Fruit fly (Drosophila melanogaster) whole organism, embryonic: Measurements from ENCODE around the gene OtopLc.
A peak's percentile ranks its signal among the peaks of the same experiment; 100 is the strongest.

Experiments
- Atf6 ChIP-seq: fragments of 200-800 bp; sonication (Bioruptor generic); IDR thresholded peaks from 2 replicates; pipeline ENCODE4 v1.3.6; 2022; ENCODE audit warnings: missing biosample characterization, missing genetic modification characterization
- Bgb ChIP-seq: fragments of 200-800 bp; sonication (Bioruptor generic); IDR thresholded peaks from 2 replicates; pipeline ENCODE4 v1.3.6; 2022; ENCODE audit warnings: missing biosample characterization, missing genetic modification characterization; ENCODE audit not compliant: partially characterized antibody
- Blimp-1 ChIP-seq: fragments of 200-800 bp; sonication (Bioruptor generic); optimal IDR thresholded peaks from 3 replicates; lab custom pipeline; 2018; ENCODE audit warnings: missing biosample characterization, missing genetic modification characterization, mild to moderate bottlenecking, moderate library complexity, missing genetic modification reagents
- CG10147 ChIP-seq: fragments of 200-800 bp; sonication (Bioruptor generic); optimal IDR thresholded peaks from 2 replicates; lab custom pipeline; 2019; ENCODE audit warnings: missing biosample characterization, mild to moderate bottlenecking, missing genetic modification characterization, moderate library complexity
- CG12391 ChIP-seq: fragments of 200-800 bp; sonication (Bioruptor generic); optimal IDR thresholded peaks from 3 replicates; lab custom pipeline; 2018; ENCODE audit warnings: missing biosample characterization, mild to moderate bottlenecking, missing genetic modification characterization, moderate library complexity
- CG14965 ChIP-seq: fragments of 200-800 bp; sonication (Bioruptor generic); optimal IDR thresholded peaks from 2 replicates; lab custom pipeline; 2016; ENCODE audit warnings: missing biosample characterization, missing genetic modification characterization, borderline replicate concordance
- CG17359 ChIP-seq: fragments of 200-800 bp; sonication (Bioruptor generic); optimal IDR thresholded peaks from 3 replicates; lab custom pipeline; 2018; ENCODE audit warnings: missing biosample characterization, mild to moderate bottlenecking, missing genetic modification characterization, moderate library complexity
- CG17829 ChIP-seq: fragments of 200-800 bp; optimal IDR thresholded peaks from 2 replicates; lab custom pipeline; 2019; ENCODE audit warnings: missing biosample characterization, mild to moderate bottlenecking, missing genetic modification characterization, moderate library complexity
- CG18011 ChIP-seq: fragments of 200-800 bp; sonication (Bioruptor generic); optimal IDR thresholded peaks from 2 replicates; lab custom pipeline; 2017; ENCODE audit warnings: missing biosample characterization, missing genetic modification characterization, mild to moderate bottlenecking, moderate library complexity, missing genotype
- CG18476 ChIP-seq: fragments of 200-800 bp; sonication (Bioruptor generic); optimal IDR thresholded peaks from 2 replicates; lab custom pipeline; 2016; ENCODE audit warnings: missing biosample characterization, mild to moderate bottlenecking, missing genetic modification characterization
- CG18599 ChIP-seq: fragments of 200-800 bp; sonication (Bioruptor generic); optimal IDR thresholded peaks from 3 replicates; lab custom pipeline; 2017; ENCODE audit warnings: missing biosample characterization, missing genetic modification characterization, mild to moderate bottlenecking, moderate library complexity, missing genetic modification reagents
- CG2116 ChIP-seq: fragments of 200-800 bp; sonication (Bioruptor generic); optimal IDR thresholded peaks from 3 replicates; lab custom pipeline; 2018; ENCODE audit warnings: missing biosample characterization, mild to moderate bottlenecking, missing genetic modification characterization
- CG2678 ChIP-seq: fragments of 200-800 bp; sonication (Bioruptor generic); optimal IDR thresholded peaks from 3 replicates; lab custom pipeline; 2019; ENCODE audit warnings: missing biosample characterization, mild to moderate bottlenecking, missing genetic modification characterization, moderate library complexity
- CG2875 ChIP-seq: fragments of 200-800 bp; sonication (Bioruptor generic); optimal IDR thresholded peaks from 2 replicates; lab custom pipeline; 2017; ENCODE audit warnings: missing biosample characterization, mild to moderate bottlenecking, missing genetic modification characterization, missing genetic modification reagents
- CG31365 ChIP-seq: fragments of 200-800 bp; sonication (Bioruptor generic); optimal IDR thresholded peaks from 2 replicates; lab custom pipeline; 2018; ENCODE audit warnings: missing biosample characterization, mild to moderate bottlenecking, missing genetic modification characterization
- CG32767 ChIP-seq: fragments of 200-800 bp; sonication (Bioruptor generic); IDR thresholded peaks from 2 replicates; pipeline ENCODE4 v1.3.6; 2022; ENCODE audit warnings: missing biosample characterization, missing genetic modification characterization
- CG33557 ChIP-seq: fragments of 200-800 bp; sonication (Bioruptor generic); optimal IDR thresholded peaks from 2 replicates; lab custom pipeline; 2019; ENCODE audit warnings: missing biosample characterization, mild to moderate bottlenecking, missing genetic modification characterization, moderate library complexity
- CG3847 ChIP-seq: fragments of 200-800 bp; sonication (Bioruptor generic); IDR thresholded peaks from 2 replicates; pipeline ENCODE4 v1.3.6; 2022; ENCODE audit warnings: missing biosample characterization, missing genetic modification characterization
- CG8089 ChIP-seq: fragments of 200-800 bp; sonication (Bioruptor generic); optimal IDR thresholded peaks from 3 replicates; lab custom pipeline; 2016; ENCODE audit warnings: missing biosample characterization, missing genetic modification characterization
- CG8388 ChIP-seq: fragments of 200-800 bp; sonication (Bioruptor generic); optimal IDR thresholded peaks from 2 replicates; lab custom pipeline; 2019; ENCODE audit warnings: missing biosample characterization, mild to moderate bottlenecking, missing genetic modification characterization, moderate library complexity
- CTCF ChIP-seq: fragments of 200-800 bp; sonication (Bioruptor generic); optimal IDR thresholded peaks from 2 replicates; lab custom pipeline; 2017; ENCODE audit warnings: missing biosample characterization, mild to moderate bottlenecking, missing genetic modification characterization, moderate library complexity
- Fer1 ChIP-seq: fragments of 200-800 bp; sonication (Bioruptor generic); optimal IDR thresholded peaks from 2 replicates; lab custom pipeline; 2017; ENCODE audit warnings: missing biosample characterization, mild to moderate bottlenecking, missing genetic modification characterization
- GATAe ChIP-seq: fragments of 200-800 bp; sonication (Bioruptor generic); conservative IDR thresholded peaks from 2 replicates; pipeline ENCODE4 v1.3.6; 2022; ENCODE audit warnings: missing biosample characterization, missing genetic modification characterization
- Myb ChIP-seq: fragments of 200-800 bp; sonication (Bioruptor generic); optimal IDR thresholded peaks from 2 replicates; lab custom pipeline; 2016; ENCODE audit warnings: missing biosample characterization, missing genetic modification characterization
- NC2α ChIP-seq: fragments of 200-800 bp; sonication (Bioruptor generic); optimal IDR thresholded peaks from 2 replicates; lab custom pipeline; 2016; ENCODE audit warnings: missing biosample characterization, missing genetic modification characterization
- Neu2 ChIP-seq: fragments of 200-800 bp; sonication (Bioruptor generic); optimal IDR thresholded peaks from 3 replicates; lab custom pipeline; 2016; ENCODE audit warnings: missing biosample characterization, missing genetic modification characterization, borderline replicate concordance
- Nf-YB ChIP-seq: fragments of 200-800 bp; sonication (Bioruptor generic); optimal IDR thresholded peaks from 3 replicates; lab custom pipeline; 2019; ENCODE audit warnings: missing biosample characterization, mild to moderate bottlenecking, missing genetic modification characterization, moderate library complexity
- Side ChIP-seq: fragments of 200-800 bp; sonication (Bioruptor generic); optimal IDR thresholded peaks from 2 replicates; lab custom pipeline; 2016; ENCODE audit warnings: missing biosample characterization, missing genetic modification characterization
- Vsx1 ChIP-seq: fragments of 200-800 bp; sonication (Bioruptor generic); optimal IDR thresholded peaks from 2 replicates; lab custom pipeline; 2017; ENCODE audit warnings: missing biosample characterization, mild to moderate bottlenecking, missing genetic modification characterization, missing genetic modification reagents
- chif ChIP-seq, 2 experiments: fragments of 200-800 bp; sonication (Bioruptor generic); optimal IDR thresholded peaks; 3 replicates each; lab custom pipeline; 2016; ENCODE audit warnings: missing biosample characterization in 2 of 2, missing genetic modification characterization in 2 of 2
- crp ChIP-seq, 2 experiments: fragments of 200-800 bp; sonication (Bioruptor generic); optimal IDR thresholded peaks; 2 replicates in 1 of 2; 3 replicates in 1 of 2; lab custom pipeline; 2017; ENCODE audit warnings: missing biosample characterization in 2 of 2, missing genetic modification characterization in 2 of 2, mild to moderate bottlenecking in 1 of 2, moderate library complexity in 1 of 2
- dysf ChIP-seq: fragments of 200-800 bp; sonication (Bioruptor generic); IDR thresholded peaks from 3 replicates; pipeline ENCODE4 v1.3.6; 2022; ENCODE audit warnings: missing biosample characterization, missing genetic modification characterization
- esg ChIP-seq: fragments of 200-800 bp; sonication (Bioruptor generic); conservative IDR thresholded peaks from 2 replicates; pipeline ENCODE4 v1.3.6; 2022; ENCODE audit warnings: missing biosample characterization, missing genetic modification characterization
- fd3F ChIP-seq: fragments of 200-800 bp; sonication (Bioruptor generic); optimal IDR thresholded peaks from 2 replicates; lab custom pipeline; 2018; ENCODE audit warnings: missing biosample characterization, mild to moderate bottlenecking, missing genetic modification characterization, moderate library complexity
- gsb-n ChIP-seq: fragments of 200-800 bp; sonication (Bioruptor generic); optimal IDR thresholded peaks from 3 replicates; lab custom pipeline; 2018; ENCODE audit warnings: missing biosample characterization, mild to moderate bottlenecking, missing genetic modification characterization
- ham ChIP-seq: fragments of 200-800 bp; sonication (Bioruptor generic); IDR thresholded peaks from 2 replicates; pipeline ENCODE4 v1.3.6; 2022; ENCODE audit warnings: missing biosample characterization, missing genetic modification characterization
- ind ChIP-seq: fragments of 200-800 bp; sonication (Bioruptor generic); optimal IDR thresholded peaks from 3 replicates; lab custom pipeline; 2016; ENCODE audit warnings: missing biosample characterization, missing genetic modification characterization
- lab ChIP-seq: fragments of 200-800 bp; sonication (Bioruptor generic); optimal IDR thresholded peaks from 3 replicates; lab custom pipeline; 2017; ENCODE audit warnings: missing biosample characterization, missing genetic modification characterization, mild to moderate bottlenecking, moderate library complexity, missing genetic modification reagents
- lilli ChIP-seq: fragments of 200-800 bp; sonication (Bioruptor generic); optimal IDR thresholded peaks from 3 replicates; lab custom pipeline; 2016; ENCODE audit warnings: missing biosample characterization, missing genetic modification characterization
- nom ChIP-seq: fragments of 200-800 bp; sonication (Bioruptor generic); optimal IDR thresholded peaks from 2 replicates; lab custom pipeline; 2017; ENCODE audit warnings: missing biosample characterization, missing genetic modification characterization, mild to moderate bottlenecking, moderate library complexity, missing genetic modification reagents
- onecut ChIP-seq: fragments of 200-800 bp; sonication (Bioruptor generic); IDR thresholded peaks from 2 replicates; pipeline ENCODE4 v1.3.6; 2022; ENCODE audit warnings: missing biosample characterization, missing genetic modification characterization
- pan ChIP-seq, 4 experiments: fragments of >200 bp in 3 of 4; fragments of 200-800 bp in 1 of 4; sonication (Bioruptor generic) in 1 of 4; optimal IDR thresholded peaks in 3 of 4; IDR thresholded peaks in 1 of 4; 2 replicates each; pipeline versions ENCODE4 v1.3.6 to Lab custom; 2017 to 2022; ENCODE audit warnings: missing biosample characterization in 2 of 4, missing genetic modification characterization in 2 of 4, mixed read lengths in 1 of 4
- peb ChIP-seq: fragments of 200-800 bp; sonication (Bioruptor generic); IDR thresholded peaks from 2 replicates; pipeline ENCODE4 v1.3.6; 2022; ENCODE audit warnings: missing biosample characterization, missing genetic modification characterization
- pros ChIP-seq: fragments of 200-800 bp; sonication (Bioruptor generic); optimal IDR thresholded peaks from 3 replicates; lab custom pipeline; 2019; ENCODE audit warnings: missing biosample characterization, mild to moderate bottlenecking, missing genetic modification characterization, moderate library complexity
- repo ChIP-seq: fragments of 200-800 bp; sonication (Bioruptor generic); optimal IDR thresholded peaks from 2 replicates; lab custom pipeline; 2016; ENCODE audit warnings: missing biosample characterization, missing genetic modification characterization
- scrt ChIP-seq: fragments of 200-800 bp; sonication (Bioruptor generic); optimal IDR thresholded peaks from 2 replicates; lab custom pipeline; 2018; ENCODE audit warnings: missing biosample characterization, mild to moderate bottlenecking, missing genetic modification characterization, moderate library complexity
- yki ChIP-seq: fragments of >200 bp; optimal IDR thresholded peaks from 3 replicates; lab custom pipeline; 2018
- zfh1 ChIP-seq: fragments of 200-800 bp; sonication (Bioruptor generic); IDR thresholded peaks from 3 replicates; pipeline ENCODE4 v1.3.6; 2022; ENCODE audit warnings: missing biosample characterization, missing genetic modification characterization

The OtopLc gene

dm6 chrX:5698087-5698727, 35.5 kb upstream of the OtopLc start, which contains the start of gene AdamTS-B:
Gene AdamTS-B (plus strand): TSS chrX:5698557.
- TF ChIP-seq pan (optimal IDR thresholded peaks at IDR 0.05; lab: Kevin White, UChicago) (no peak), pan (GFP tag; optimal IDR thresholded peaks at IDR 0.05 in 1 of 2, IDR thresholded peaks at IDR 0.05 in 1 of 2) (peak in 1 of 2 experiments; percentile 41), CG17359 (tag; lab: Kevin White, UChicago) (peak; percentile 29), fd3F (GFP tag; lab: Kevin White, UChicago) (no peak), CTCF (GFP tag; lab: Kevin White, UChicago) (no peak), Myb (GFP tag; lab: Kevin White, UChicago) (no peak), CG14965 (GFP tag; lab: Kevin White, UChicago) (no peak), peb (GFP tag; lab: Robert Waterston, UW) (no peak), lilli (GFP tag; lab: Kevin White, UChicago) (peak; percentile 50), CG2116 (GFP tag; lab: Kevin White, UChicago) (peak; percentile 21), chif (GFP tag; optimal IDR thresholded peaks at IDR 0.05; lab: Kevin White, UChicago) (peak in 1 of 2 experiments; percentile 20), ham (GFP tag; lab: Robert Waterston, UW) (no peak), esg (GFP tag; lab: Robert Waterston, UW) (peak; percentile 42; the same call in 1 of the 2 replicates), CG2678 (tag; lab: Kevin White, UChicago) (peak; percentile 69), gsb-n (tag; lab: Kevin White, UChicago) (peak; percentile 32), CG3847 (GFP tag; lab: Robert Waterston, UW) (peak; percentile 35; the same call in 1 of the 2 replicates), onecut (no peak), Atf6 (GFP tag; lab: Robert Waterston, UW) (peak; percentile 56; the same call in 1 of the 2 replicates), CG8089 (GFP tag; lab: Kevin White, UChicago) (no peak), CG10147 (GFP tag; lab: Kevin White, UChicago) (peak; percentile 47), NC2α (no peak), CG2875 (GFP tag; lab: Kevin White, UChicago) (no peak), zfh1 (GFP tag; lab: Robert Waterston, UW) (peak; percentile 40; the same call in 1 of the 3 replicates), yki (lab: Kevin White, UChicago) (no peak), Bgb (GFP tag; lab: Robert Waterston, UW) (0 out of 2 replicates have a peak, but pooled peaks have one; percentile 35), GATAe (GFP tag; lab: Robert Waterston, UW) (no peak), CG33557 (peak; percentile 39), CG18599 (GFP tag; lab: Kevin White, UChicago) (peak; percentile 22), Vsx1 (GFP tag; lab: Kevin White, UChicago) (no peak), lab (GFP tag; lab: Kevin White, UChicago) (peak; percentile 32), CG12391 (tag; lab: Kevin White, UChicago) (peak; percentile 66), nom (GFP tag; lab: Kevin White, UChicago) (peak; percentile 47), CG32767 (GFP tag; lab: Robert Waterston, UW) (0 out of 2 replicates have a peak, but pooled peaks have one; percentile 27), repo (GFP tag; lab: Kevin White, UChicago) (no peak), CG31365 (tag; lab: Kevin White, UChicago) (no peak), Nf-YB (GFP tag; lab: Kevin White, UChicago) (peak; percentile 31), CG18011 (GFP tag; lab: Kevin White, UChicago) (no peak), Blimp-1 (GFP tag; lab: Kevin White, UChicago) (peak; percentile 37), pros (GFP tag; lab: Kevin White, UChicago) (no peak), Side (GFP tag; lab: Kevin White, UChicago) (no peak), crp (GFP tag; optimal IDR thresholded peaks at IDR 0.05; lab: Kevin White, UChicago) (no peak), CG8388 (peak; percentile 20), Fer1 (GFP tag; lab: Kevin White, UChicago) (peak; percentile 59), Neu2 (GFP tag; lab: Kevin White, UChicago) (no peak), dysf (GFP tag; lab: Robert Waterston, UW) (peak; percentile 68), CG17829 (tag; lab: Kevin White, UChicago) (peak; percentile 19), ind (GFP tag; lab: Kevin White, UChicago) (peak; percentile 41), CG18476 (GFP tag; lab: Kevin White, UChicago) (no peak), scrt (GFP tag; lab: Kevin White, UChicago) (no peak)
